Worm (Caenorhabditis elegans) whole organism, early embryonic: ENCODE measurements around the gene C43H6.12.

Experiments used
- aly-1 ChIP-seq: sonication (generic microtip); optimal IDR thresholded peaks from 2 replicates; lab custom pipeline; 2016; ENCODE audit warnings: missing genetic modification characterization, missing compliant biosample characterization
- ama-1 ChIP-seq: fragments of 150-350 bp; optimal IDR thresholded peaks from 2 replicates; lab custom pipeline; 2014
- ceh-13 ChIP-seq: fragments of 200-800 bp; sonication (Bioruptor generic); optimal IDR thresholded peaks from 2 replicates; lab custom pipeline; 2018; ENCODE audit warnings: mild to moderate bottlenecking, missing genetic modification characterization, missing compliant biosample characterization
- ceh-36 ChIP-seq: sonication (generic microtip); optimal IDR thresholded peaks from 2 replicates; lab custom pipeline; 2016; ENCODE audit warnings: missing genetic modification characterization, inconsistent platforms, missing compliant biosample characterization
- ets-7 ChIP-seq: sonication (generic microtip); optimal IDR thresholded peaks from 2 replicates; lab custom pipeline; 2016; ENCODE audit warnings: missing genotype, missing genetic modification characterization, missing compliant biosample characterization
- flt-1 ChIP-seq: fragments of 200-800 bp; sonication (Bioruptor generic); IDR thresholded peaks from 2 replicates; pipeline ENCODE4 v1.3.6; 2022; ENCODE audit warnings: missing genetic modification characterization, missing compliant biosample characterization
- hmbx-1 ChIP-seq: sonication (generic microtip); optimal IDR thresholded peaks from 2 replicates; lab custom pipeline; 2016; ENCODE audit warnings: mild to moderate bottlenecking, missing genetic modification characterization, missing compliant biosample characterization
- hnd-1 ChIP-seq: sonication (generic microtip); optimal IDR thresholded peaks from 2 replicates; lab custom pipeline; 2016; ENCODE audit warnings: missing genetic modification characterization, missing compliant biosample characterization
- pes-1 ChIP-seq: fragments of 200-800 bp; sonication (Bioruptor generic); IDR thresholded peaks from 2 replicates; pipeline ENCODE4 v1.3.6; 2022; ENCODE audit warnings: missing genetic modification reagents, missing genetic modification characterization, missing compliant biosample characterization
- tbx-11 ChIP-seq: fragments of 200-800 bp; sonication (Bioruptor generic); IDR thresholded peaks from 2 replicates; pipeline ENCODE4 v1.3.6; 2022; ENCODE audit warnings: missing genetic modification characterization, missing compliant biosample characterization
- tbx-37 ChIP-seq: fragments of 200-800 bp; sonication (Bioruptor generic); conservative IDR thresholded peaks from 2 replicates; pipeline ENCODE4 v1.3.6; 2022; ENCODE audit warnings: missing genetic modification reagents, missing genetic modification characterization, missing compliant biosample characterization
- tra-4 ChIP-seq: sonication (generic microtip); optimal IDR thresholded peaks from 2 replicates; lab custom pipeline; 2017; ENCODE audit warnings: missing genetic modification characterization, missing compliant biosample characterization

DNA sequence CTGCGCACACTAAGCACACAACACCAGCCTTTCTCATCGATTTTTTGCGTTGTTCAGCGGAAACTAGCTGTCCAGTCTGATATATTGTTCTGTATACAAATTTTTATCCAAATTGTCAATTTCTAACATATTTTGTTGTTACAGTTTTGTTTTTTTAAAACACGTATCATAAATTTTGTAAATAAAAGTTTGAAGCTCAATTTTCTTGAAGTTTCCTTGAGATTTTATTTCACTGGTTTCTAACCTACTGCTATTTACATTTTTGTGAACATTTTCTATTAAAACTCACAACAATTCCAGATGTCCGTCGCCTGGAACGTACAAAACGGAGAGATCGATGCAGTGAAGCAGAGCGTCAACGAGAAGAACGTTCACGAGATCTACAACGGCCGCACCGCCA, 2.2 kb upstream of the C43H6.12 start, which contains the start of gene mtpn-1:
- no peak for TF ChIP-seq hnd-1
- TF ChIP-seq aly-1 (tag; lab: Kevin White, UChicago) = no peak
- no peak for TF ChIP-seq ama-1
- no peak for TF ChIP-seq pes-1 (GFP tag; lab: Robert Waterston, UW)
- TF ChIP-seq flt-1 = no peak
- TF ChIP-seq tbx-37 (GFP tag; lab: Robert Waterston, UW) = no peak
- TF ChIP-seq ets-7 = no peak
- TF ChIP-seq ceh-36 = no peak
- no peak for TF ChIP-seq hmbx-1 (tag; lab: Kevin White, UChicago)
- TF ChIP-seq ceh-13 (GFP tag; lab: Kevin White, UChicago) = no peak
- no peak for TF ChIP-seq tbx-11
- no peak for TF ChIP-seq tra-4 (tag; lab: Kevin White, UChicago)
